Worm (Caenorhabditis elegans) whole organism, dauer: ENCODE data around the gene cng-3.

Source experiments
- unc-62 ChIP-seq: sonication (generic microtip); optimal IDR thresholded peaks from 2 replicates; lab custom pipeline; 2017; ENCODE audit warnings: missing biosample characterization, missing genetic modification reagents, missing genetic modification characterization

Gene cng-3

ce11 chrIV:9451816-9452215 lies 29.0 kb downstream of the cng-3 start:
- TF ChIP-seq unc-62 = no peak

ce11 chrIV:9450375-9450774 lies 30.5 kb downstream of the cng-3 start, which contains the start of gene cpin-1:
Gene cpin-1, plus strand, starts transcription at chrIV:9450675.
- TF ChIP-seq unc-62 = no peak

ce11 chrIV:9447209-9447608 lies 33.6 kb downstream of the cng-3 start, which contains the start of gene hsp-12.6:
Gene hsp-12.6, minus strand, starts transcription at chrIV:9447228.
- no peak for TF ChIP-seq unc-62

ce11 chrIV:9445407-9445806 lies 35.4 kb downstream of the cng-3 start, which contains the start of gene hsp-12.3:
Gene hsp-12.3, minus strand, starts transcription at chrIV:9445507.
- no peak for TF ChIP-seq unc-62

ce11 chrIV:9444417-9445026 lies 36.3 kb downstream of the cng-3 start:
- TF ChIP-seq unc-62 = no peak

- no peak for TF ChIP-seq unc-62
These were observed 36.9 kb downstream of the cng-3 start, which contains the start of gene F38E11.9 for ce11 chrIV:9443940-9444339. Gene F38E11.9, minus strand, starts transcription at chrIV:9444040.

- TF ChIP-seq unc-62 = no peak
These were observed 38.7 kb downstream of the cng-3 start for ce11 chrIV:9442106-9442532.

ce11 chrIV:9441391-9441790 lies 39.4 kb downstream of the cng-3 start:
- TF ChIP-seq unc-62 = no peak

ce11 chrIV:9440880-9441336 lies 39.9 kb downstream of the cng-3 start, which contains the start of gene idh-1:
Gene idh-1, minus strand, starts transcription at chrIV:9441107.
- no peak for TF ChIP-seq unc-62

ce11 chrIV:9438753-9439152 lies 42.1 kb downstream of the cng-3 start:
- TF ChIP-seq unc-62 = no peak

ce11 chrIV:9432327-9432726 lies 48.5 kb downstream of the cng-3 start:
- TF ChIP-seq unc-62 = no peak

ce11 chrIV:9427959-9428358 lies 52.9 kb downstream of the cng-3 start, which contains the start of gene F59B8.1:
Gene F59B8.1, plus strand, starts transcription at chrIV:9428259.
- no peak for TF ChIP-seq unc-62
